Fruit fly (Drosophila melanogaster) whole organism, embryonic: ENCODE results near the gene CG31287.

ENCODE experiments used
- Antp ChIP-seq: fragments of 200-800 bp; sonication (Bioruptor generic); optimal IDR thresholded peaks from 3 replicates; lab custom pipeline; 2016; ENCODE audit warnings: missing biosample characterization, missing genetic modification characterization
- Atf6 ChIP-seq: fragments of 200-800 bp; sonication (Bioruptor generic); IDR thresholded peaks from 2 replicates; pipeline ENCODE4 v1.3.6; 2022; ENCODE audit warnings: missing biosample characterization, missing genetic modification characterization
- CG10543 ChIP-seq: fragments of 200-800 bp; sonication (Bioruptor generic); optimal IDR thresholded peaks from 3 replicates; lab custom pipeline; 2017; ENCODE audit warnings: missing biosample characterization, mild to moderate bottlenecking, missing genetic modification characterization, moderate library complexity
- CG10654 ChIP-seq: fragments of 200-800 bp; sonication (Bioruptor generic); optimal IDR thresholded peaks from 2 replicates; lab custom pipeline; 2016; ENCODE audit warnings: missing biosample characterization, missing genetic modification characterization
- CG11504 ChIP-seq: fragments of 200-800 bp; sonication (Bioruptor generic); optimal IDR thresholded peaks from 3 replicates; lab custom pipeline; 2019; ENCODE audit warnings: missing biosample characterization, mild to moderate bottlenecking, missing genetic modification characterization, moderate library complexity
- CG12659 ChIP-seq: fragments of 200-800 bp; sonication (Bioruptor generic); optimal IDR thresholded peaks from 3 replicates; lab custom pipeline; 2017; ENCODE audit warnings: mild to moderate bottlenecking, missing biosample characterization, missing genetic modification reagents, missing genetic modification characterization
- CG13424 ChIP-seq: fragments of 200-800 bp; sonication (Bioruptor generic); optimal IDR thresholded peaks from 2 replicates; lab custom pipeline; 2019; ENCODE audit warnings: missing biosample characterization, mild to moderate bottlenecking, missing genetic modification characterization, moderate library complexity
- CG14860 ChIP-seq: fragments of 200-800 bp; sonication (Bioruptor generic); IDR thresholded peaks from 3 replicates; pipeline ENCODE4 v1.3.6; 2022; ENCODE audit warnings: missing biosample characterization, missing genetic modification characterization; ENCODE audit not compliant: partially characterized antibody
- CG15696 ChIP-seq: fragments of 200-800 bp; sonication (Bioruptor generic); optimal IDR thresholded peaks from 2 replicates; lab custom pipeline; 2019; ENCODE audit warnings: missing biosample characterization, mild to moderate bottlenecking, missing genetic modification characterization, moderate library complexity
- CG16815 ChIP-seq: fragments of 200-800 bp; sonication (Bioruptor generic); optimal IDR thresholded peaks from 3 replicates; lab custom pipeline; 2017; ENCODE audit warnings: missing biosample characterization, mild to moderate bottlenecking, missing genetic modification characterization
- CG17385 ChIP-seq: fragments of 200-800 bp; sonication (Bioruptor generic); optimal IDR thresholded peaks from 3 replicates; lab custom pipeline; 2018; ENCODE audit warnings: missing biosample characterization, mild to moderate bottlenecking, missing genetic modification characterization
- CG18262 ChIP-seq: fragments of 200-800 bp; optimal IDR thresholded peaks from 3 replicates; lab custom pipeline; 2019; ENCODE audit warnings: missing biosample characterization, mild to moderate bottlenecking, missing genetic modification characterization, moderate library complexity
- CG18599 ChIP-seq: fragments of 200-800 bp; sonication (Bioruptor generic); optimal IDR thresholded peaks from 3 replicates; lab custom pipeline; 2017; ENCODE audit warnings: missing biosample characterization, missing genetic modification characterization, mild to moderate bottlenecking, moderate library complexity, missing genetic modification reagents
- CG18764 ChIP-seq: fragments of 200-800 bp; sonication (Bioruptor generic); optimal IDR thresholded peaks from 3 replicates; lab custom pipeline; 2016; ENCODE audit warnings: missing biosample characterization, missing genetic modification characterization
- CG7357 ChIP-seq: fragments of 200-800 bp; sonication (Bioruptor generic); IDR thresholded peaks from 3 replicates; pipeline ENCODE4 v1.3.6; 2022; ENCODE audit warnings: missing biosample characterization, missing genetic modification characterization
- CG7987 ChIP-seq: fragments of 200-800 bp; sonication (Bioruptor generic); optimal IDR thresholded peaks from 2 replicates; lab custom pipeline; 2018; ENCODE audit warnings: missing biosample characterization, mild to moderate bottlenecking, missing genetic modification characterization, moderate library complexity
- CG8478 ChIP-seq: fragments of >200 bp; optimal IDR thresholded peaks from 2 replicates; lab custom pipeline; 2018
- CG9609 ChIP-seq: fragments of 200-800 bp; sonication (Bioruptor generic); optimal IDR thresholded peaks from 3 replicates; lab custom pipeline; 2016; ENCODE audit warnings: missing biosample characterization, missing genetic modification characterization
- CG9797 ChIP-seq: fragments of 200-800 bp; sonication (Bioruptor generic); optimal IDR thresholded peaks from 3 replicates; lab custom pipeline; 2018; ENCODE audit warnings: missing biosample characterization, mild to moderate bottlenecking, missing genetic modification characterization
- Chrac-16 ChIP-seq: fragments of 200-800 bp; sonication (Bioruptor generic); optimal IDR thresholded peaks from 3 replicates; lab custom pipeline; 2016; ENCODE audit warnings: missing biosample characterization, missing genetic modification characterization
- D19B ChIP-seq: fragments of 200-800 bp; sonication (Bioruptor generic); optimal IDR thresholded peaks from 2 replicates; lab custom pipeline; 2017; ENCODE audit warnings: missing biosample characterization, mild to moderate bottlenecking, missing genetic modification characterization
- Dfd ChIP-seq, 2 experiments: fragments of >200 bp; optimal IDR thresholded peaks; 2 replicates each; lab custom pipeline; 2017; ENCODE audit warnings: missing biosample characterization in 2 of 2, missing genetic modification characterization in 2 of 2
- Eip74EF ChIP-seq, 2 experiments: fragments of 200-800 bp in 1 of 2; fragments of >200 bp in 1 of 2; sonication (Bioruptor generic) in 1 of 2; optimal IDR thresholded peaks; 2 replicates each; lab custom pipeline; 2017 to 2019; ENCODE audit warnings: missing biosample characterization in 2 of 2, missing genetic modification characterization in 2 of 2, mild to moderate bottlenecking in 1 of 2, moderate library complexity in 1 of 2
- HmgZ ChIP-seq: fragments of 200-800 bp; sonication (Bioruptor generic); optimal IDR thresholded peaks from 2 replicates; lab custom pipeline; 2018; ENCODE audit warnings: missing biosample characterization, mild to moderate bottlenecking, missing genetic modification characterization
- Hmr ChIP-seq: fragments of 200-800 bp; sonication (Bioruptor generic); optimal IDR thresholded peaks from 3 replicates; lab custom pipeline; 2017; ENCODE audit warnings: mild to moderate bottlenecking, missing biosample characterization, missing genetic modification reagents, missing genetic modification characterization
- Hr78 ChIP-seq, 2 experiments: fragments of 200-800 bp in 1 of 2; fragments of >200 bp in 1 of 2; sonication (Bioruptor generic) in 1 of 2; optimal IDR thresholded peaks; 2 replicates each; lab custom pipeline; 2017 to 2019; ENCODE audit warnings: missing biosample characterization in 2 of 2, missing genetic modification characterization in 2 of 2, mild to moderate bottlenecking in 1 of 2, moderate library complexity in 1 of 2
- Med ChIP-seq: fragments of 200-800 bp; sonication (Bioruptor generic); peaks from one replicate; lab custom pipeline; 2016; ENCODE audit warnings: missing biosample characterization, missing genetic modification characterization, mild to moderate bottlenecking, inconsistent platforms, moderate library complexity
- Vsx1 ChIP-seq: fragments of 200-800 bp; sonication (Bioruptor generic); optimal IDR thresholded peaks from 2 replicates; lab custom pipeline; 2017; ENCODE audit warnings: missing biosample characterization, mild to moderate bottlenecking, missing genetic modification characterization, missing genetic modification reagents
- ac ChIP-seq: fragments of 200-800 bp; sonication (Bioruptor generic); optimal IDR thresholded peaks from 3 replicates; lab custom pipeline; 2017; ENCODE audit warnings: missing biosample characterization, mild to moderate bottlenecking, missing genetic modification characterization
- ap ChIP-seq: fragments of 200-800 bp; sonication (Bioruptor generic); IDR thresholded peaks from 2 replicates; pipeline ENCODE4 v1.3.6; 2022; ENCODE audit warnings: missing biosample characterization, missing genetic modification characterization
- ash1 ChIP-seq: fragments of 200-800 bp; sonication (Bioruptor generic); optimal IDR thresholded peaks from 2 replicates; lab custom pipeline; 2018; ENCODE audit warnings: missing biosample characterization, mild to moderate bottlenecking, missing genetic modification characterization
- bcd ChIP-seq: fragments of 200-800 bp; sonication (Bioruptor generic); optimal IDR thresholded peaks from 2 replicates; lab custom pipeline; 2017; ENCODE audit warnings: missing biosample characterization, mild to moderate bottlenecking, missing genetic modification characterization
- bigmax ChIP-seq: fragments of 200-800 bp; sonication (Bioruptor generic); optimal IDR thresholded peaks from 2 replicates; lab custom pipeline; 2018; ENCODE audit warnings: missing biosample characterization, mild to moderate bottlenecking, missing genetic modification characterization
- cwo ChIP-seq: fragments of 200-800 bp; sonication (Bioruptor generic); optimal IDR thresholded peaks from 3 replicates; lab custom pipeline; 2017; ENCODE audit warnings: missing biosample characterization, missing genetic modification characterization, mild to moderate bottlenecking, moderate library complexity, missing genetic modification reagents
- da ChIP-seq: fragments of 200-800 bp; sonication (Bioruptor generic); optimal IDR thresholded peaks from 2 replicates; lab custom pipeline; 2016; ENCODE audit warnings: missing biosample characterization, missing genetic modification characterization
- dm ChIP-seq: fragments of 200-800 bp; sonication (Bioruptor generic); optimal IDR thresholded peaks from 3 replicates; lab custom pipeline; 2016; ENCODE audit warnings: missing biosample characterization, missing genetic modification characterization
- gfzf ChIP-seq: fragments of 200-800 bp; sonication (Bioruptor generic); optimal IDR thresholded peaks from 2 replicates; lab custom pipeline; 2016; ENCODE audit warnings: missing biosample characterization, mild to moderate bottlenecking, missing genetic modification characterization, moderate library complexity
- h ChIP-seq: fragments of >200 bp; optimal IDR thresholded peaks from 2 replicates; lab custom pipeline; 2017
- mam ChIP-seq: fragments of 200-800 bp; sonication (Bioruptor generic); optimal IDR thresholded peaks from 3 replicates; lab custom pipeline; 2016; ENCODE audit warnings: missing biosample characterization, missing genetic modification characterization
- mirr ChIP-seq: fragments of 200-800 bp; sonication (Bioruptor generic); optimal IDR thresholded peaks from 3 replicates; lab custom pipeline; 2018; ENCODE audit warnings: missing biosample characterization, mild to moderate bottlenecking, missing genetic modification characterization
- nom ChIP-seq: fragments of 200-800 bp; sonication (Bioruptor generic); optimal IDR thresholded peaks from 2 replicates; lab custom pipeline; 2017; ENCODE audit warnings: missing biosample characterization, missing genetic modification characterization, mild to moderate bottlenecking, moderate library complexity, missing genetic modification reagents
- org-1 ChIP-seq: fragments of 200-800 bp; sonication (Bioruptor generic); optimal IDR thresholded peaks from 2 replicates; lab custom pipeline; 2017; ENCODE audit warnings: missing biosample characterization, missing genetic modification characterization
- pros ChIP-seq: fragments of 200-800 bp; sonication (Bioruptor generic); optimal IDR thresholded peaks from 3 replicates; lab custom pipeline; 2019; ENCODE audit warnings: missing biosample characterization, mild to moderate bottlenecking, missing genetic modification characterization, moderate library complexity
- pum ChIP-seq: fragments of 200-800 bp; sonication (Bioruptor generic); optimal IDR thresholded peaks from 2 replicates; lab custom pipeline; 2016; ENCODE audit warnings: missing biosample characterization, missing genetic modification characterization
- sd ChIP-seq: fragments of 200-800 bp; sonication (Bioruptor generic); optimal IDR thresholded peaks from 3 replicates; lab custom pipeline; 2018; ENCODE audit warnings: missing biosample characterization, mild to moderate bottlenecking, missing genetic modification characterization, moderate library complexity
- slbo ChIP-seq: fragments of 200-800 bp; sonication (Bioruptor generic); IDR thresholded peaks from 2 replicates; pipeline ENCODE4 v1.3.6; 2022; ENCODE audit warnings: missing biosample characterization, missing genetic modification characterization
- sug ChIP-seq: fragments of 200-800 bp; optimal IDR thresholded peaks from 2 replicates; lab custom pipeline; 2019; ENCODE audit warnings: missing biosample characterization, mild to moderate bottlenecking, missing genetic modification characterization, moderate library complexity
- twi ChIP-seq: fragments of 200-800 bp; optimal IDR thresholded peaks from 2 replicates; lab custom pipeline; 2019; ENCODE audit warnings: missing biosample characterization, mild to moderate bottlenecking, missing genetic modification characterization, moderate library complexity
- z ChIP-seq: fragments of 200-800 bp; sonication (Bioruptor generic); IDR thresholded peaks from 3 replicates; pipeline ENCODE4 v1.3.6; 2022; ENCODE audit warnings: missing biosample characterization, missing genetic modification characterization

Gene CG31287

dm6 chr3R:16241102-16241779 lies 38.1 kb downstream of the CG31287 start (continued):
- TF ChIP-seq dm (GFP tag; lab: Kevin White, UChicago) (peak; percentile 68), mirr (GFP tag; lab: Kevin White, UChicago) (peak; percentile 84), slbo (GFP tag; lab: Robert Waterston, UW) (no peak), CG17385 (GFP tag; lab: Kevin White, UChicago) (peak; percentile 39), CG16815 (GFP tag; lab: Kevin White, UChicago) (no peak), CG11504 (tag; lab: Kevin White, UChicago) (peak; percentile 31), ap (GFP tag; lab: Robert Waterston, UW) (no peak), bcd (peak; percentile 13), CG18599 (peak; percentile 33), gfzf (peak; percentile 3), CG9609 (GFP tag; lab: Kevin White, UChicago) (peak; percentile 32), pum (GFP tag; lab: Kevin White, UChicago) (peak; percentile 32), org-1 (GFP tag; lab: Kevin White, UChicago) (no peak), ac (GFP tag; lab: Kevin White, UChicago) (no peak), Hmr (GFP tag; lab: Kevin White, UChicago) (peak; percentile 77), Eip74EF (GFP tag; optimal IDR thresholded peaks at IDR 0.05; lab: Kevin White, UChicago) (peak in 1 of 2 experiments; percentile 8), Vsx1 (GFP tag; lab: Kevin White, UChicago) (no peak), CG10543 (peak; percentile 99), CG7357 (GFP tag; lab: Robert Waterston, UW) (0 out of 3 replicates have a peak, but pooled peaks have one; percentile 16), Hr78 (GFP tag; optimal IDR thresholded peaks at IDR 0.05; lab: Kevin White, UChicago) (peak in 1 of 2 experiments; percentile 64), CG18764 (GFP tag; lab: Kevin White, UChicago) (peak; percentile 13), CG14860 (GFP tag; lab: Robert Waterston, UW) (no peak), Med (peak; percentile 90), CG8478 (peak; percentile 73), pros (peak; percentile 96), CG7987 (GFP tag; lab: Kevin White, UChicago) (peak; percentile 69), cwo (GFP tag; lab: Kevin White, UChicago) (peak; percentile 83), CG12659 (GFP tag; lab: Kevin White, UChicago) (peak; percentile 29), CG13424 (peak; percentile 54), D19B (GFP tag; lab: Kevin White, UChicago) (peak; percentile 57), CG10654 (GFP tag; lab: Kevin White, UChicago) (peak; percentile 11), Antp (GFP tag; lab: Kevin White, UChicago) (peak; percentile 16), HmgZ (tag; lab: Kevin White, UChicago) (peak; percentile 91), twi (tag; lab: Kevin White, UChicago) (peak; percentile 84), h (lab: Kevin White, UChicago) (no peak), CG15696 (tag; lab: Kevin White, UChicago) (peak; percentile 14), CG9797 (GFP tag; lab: Kevin White, UChicago) (no peak), Chrac-16 (GFP tag; lab: Kevin White, UChicago) (peak; percentile 31), sug (tag; lab: Kevin White, UChicago) (peak; percentile 79), Dfd (GFP tag; optimal IDR thresholded peaks at IDR 0.05; lab: Kevin White, UChicago) (no peak), Atf6 (GFP tag; lab: Robert Waterston, UW) (no peak), sd (tag; lab: Kevin White, UChicago) (peak; percentile 96), z (GFP tag; lab: Robert Waterston, UW) (no peak), ash1 (peak; percentile 48), nom (GFP tag; lab: Kevin White, UChicago) (peak; percentile 61), da (peak; percentile 27), mam (GFP tag; lab: Kevin White, UChicago) (peak; percentile 48), bigmax (GFP tag; lab: Kevin White, UChicago) (peak; percentile 61), CG18262 (peak; percentile 87)
